Worm (Caenorhabditis elegans): ENCODE measurements around the gene F53F4.15.

DNA sequence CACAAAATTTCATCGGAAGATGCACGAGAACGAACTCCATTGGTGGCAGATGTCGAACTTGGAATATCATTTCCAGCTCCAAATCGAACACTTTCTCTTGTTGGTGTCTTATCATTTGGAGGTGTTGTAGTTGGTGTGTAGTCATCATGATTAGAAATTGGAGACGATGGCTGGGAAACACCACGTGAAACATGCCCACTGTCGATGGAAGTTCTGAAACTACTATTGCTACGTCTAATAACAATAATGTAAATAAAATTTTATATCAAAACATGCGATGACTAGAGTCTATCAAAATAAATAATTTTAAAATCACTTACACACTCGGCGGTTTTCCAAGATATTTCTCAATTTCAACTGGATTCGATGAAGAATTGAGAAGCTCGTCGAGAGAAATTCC, 31.5 kb downstream of the F53F4.15 start:
- TF ChIP-seq him-1 (tag; optimal IDR thresholded peaks at IDR 0.05): no peak
- no peak for TF ChIP-seq dao-5 (tag; optimal IDR thresholded peaks at IDR 0.05)
- TF ChIP-seq W03F9.2 (tag; optimal IDR thresholded peaks at IDR 0.05): no peak
